Worm (Caenorhabditis elegans) whole organism, late embryonic: ENCODE measurements around the gene C04B4.1.

Source experiments
- sdc-2 ChIP-seq: sonication (generic microtip); optimal IDR thresholded peaks from 2 replicates; lab custom pipeline; 2016; ENCODE audit warnings: missing genotype, missing genetic modification characterization, missing compliant biosample characterization
- sox-4 ChIP-seq: sonication (generic microtip); optimal IDR thresholded peaks from 2 replicates; lab custom pipeline; 2017; ENCODE audit warnings: mild to moderate bottlenecking, missing genetic modification characterization, inconsistent platforms, missing compliant biosample characterization
- tbx-2 ChIP-seq: sonication (generic microtip); optimal IDR thresholded peaks from 2 replicates; lab custom pipeline; 2016; ENCODE audit warnings: missing genetic modification characterization, missing compliant biosample characterization

DNA sequence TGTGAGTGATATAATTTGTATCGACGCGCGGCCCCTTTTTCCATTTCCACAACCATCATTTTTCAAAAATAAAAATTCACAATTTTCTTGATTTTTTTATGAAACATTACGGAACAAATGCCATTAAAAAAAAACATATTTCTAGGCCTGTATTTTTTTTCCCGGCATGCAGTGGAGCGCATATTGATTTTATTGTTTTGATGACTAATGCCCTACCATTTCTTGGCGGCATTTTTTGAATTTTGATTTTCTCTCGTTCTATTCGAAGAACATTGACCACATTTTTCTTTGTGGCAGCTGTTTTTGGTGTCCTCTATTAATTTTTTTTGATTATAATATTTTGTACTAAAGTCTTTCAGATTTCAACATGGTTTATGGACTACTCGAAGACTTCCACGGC is 17.7 kb downstream of the C04B4.1 start, which contains the start of gene W06D11.3:
- TF ChIP-seq tbx-2 (tag; lab: Kevin White, UChicago) (no peak), sdc-2 (no peak), sox-4 (no peak)
